Worm (Caenorhabditis elegans): Measurements from ENCODE around the gene npax-2.

Gene npax-2

ce11 chrX:2150006-2150405 is at the start of gene npax-2:
npax-2 (minus strand) TSS chrX:2150106.
- TF ChIP-seq hpl-2 (GFP tag; optimal IDR thresholded peaks at IDR 0.05) (no peak), ceh-8 (GFP tag; optimal IDR thresholded peaks at IDR 0.05) (no peak)

ce11 chrX:2199140-2199539 is 49.2 kb upstream of the npax-2 start, which contains the start of gene T24C12.1:
T24C12.1 (plus strand) TSS chrX:2199440.
- TF ChIP-seq ceh-88 (GFP tag; IDR thresholded peaks at IDR 0.05) (no peak), zag-1 (tag; optimal IDR thresholded peaks at IDR 0.05) (no peak), skn-1 (tag; optimal IDR thresholded peaks at IDR 0.05) (no peak), rnt-1 (tag; optimal IDR thresholded peaks at IDR 0.05) (no peak), pqm-1 (tag; optimal IDR thresholded peaks at IDR 0.05) (no peak), lin-13 (GFP tag; optimal IDR thresholded peaks at IDR 0.05) (no peak), tbx-2 (tag; optimal IDR thresholded peaks at IDR 0.05) (no peak), unc-62 (GFP tag; optimal IDR thresholded peaks at IDR 0.05) (no peak), egl-13 (tag; optimal IDR thresholded peaks at IDR 0.05) (no peak), C34B4.2 (tag; optimal IDR thresholded peaks at IDR 0.05) (no peak), dpl-1 (GFP tag; optimal IDR thresholded peaks at IDR 0.05) (no peak), fkh-4 (tag; optimal IDR thresholded peaks at IDR 0.05; ENCODE audit: borderline replicate concordance) (no peak), nhr-84 (tag; optimal IDR thresholded peaks at IDR 0.05) (no peak)

- TF ChIP-seq efl-1 (optimal IDR thresholded peaks at IDR 0.05), result no peak
- TF ChIP-seq efl-1 (GFP tag; optimal IDR thresholded peaks at IDR 0.05 in 1 of 2), result peak in 1 of 2 experiments; percentile 91
- no peak for TF ChIP-seq unc-130 (tag; optimal IDR thresholded peaks at IDR 0.05)
These were observed 47.5 kb upstream of the npax-2 start for ce11 chrX:2197444-2197843.

- TF ChIP-seq fkh-8 (tag; optimal IDR thresholded peaks at IDR 0.05) (no peak), sup-37 (GFP tag; optimal IDR thresholded peaks at IDR 0.05) (no peak), fkh-10 (GFP tag; optimal IDR thresholded peaks at IDR 0.05) (peak; percentile 77), lin-14 (GFP tag; optimal IDR thresholded peaks at IDR 0.05) (peak; percentile 25), efl-1 (optimal IDR thresholded peaks at IDR 0.05) (no peak), efl-1 (GFP tag; optimal IDR thresholded peaks at IDR 0.05 in 1 of 2) (peak in 1 of 2 experiments; percentile 76), unc-86 (tag; optimal IDR thresholded peaks at IDR 0.05) (no peak), unc-62 (GFP tag; optimal IDR thresholded peaks at IDR 0.05) (no peak), nhr-20 (tag; optimal IDR thresholded peaks at IDR 0.05) (no peak), ceh-82 (tag; optimal IDR thresholded peaks at IDR 0.05) (no peak), mdl-1 (tag; optimal IDR thresholded peaks at IDR 0.05) (no peak)
These were observed 42.1 kb upstream of the npax-2 start, which contains the start of gene gap-1 for ce11 chrX:2191925-2192554. gap-1 (plus strand) TSS chrX:2192504.

- TF ChIP-seq ces-1 (GFP tag; optimal IDR thresholded peaks at IDR 0.05) (no peak), fkh-4 (tag; optimal IDR thresholded peaks at IDR 0.05; ENCODE audit: borderline replicate concordance) (peak; percentile 25), efl-1 (optimal IDR thresholded peaks at IDR 0.05) (no peak), efl-1 (GFP tag; optimal IDR thresholded peaks at IDR 0.05 in 1 of 2) (peak in 1 of 2 experiments; percentile 85), rnt-1 (tag; optimal IDR thresholded peaks at IDR 0.05) (no peak), dsc-1 (tag; optimal IDR thresholded peaks at IDR 0.05) (peak; percentile 64), nhr-47 (tag; optimal IDR thresholded peaks at IDR 0.05) (no peak)
These were observed 40.8 kb upstream of the npax-2 start for ce11 chrX:2190740-2191139.

- TF ChIP-seq fkh-10 (GFP tag; optimal IDR thresholded peaks at IDR 0.05), result no peak
- peak; percentile 6 for TF ChIP-seq nhr-71 (tag; optimal IDR thresholded peaks at IDR 0.05)
- TF ChIP-seq nhr-76 (tag; optimal IDR thresholded peaks at IDR 0.05), result no peak
- TF ChIP-seq mab-9 (GFP tag; IDR thresholded peaks at IDR 0.05), result no peak
- peak; percentile 48 for TF ChIP-seq rnt-1 (tag; optimal IDR thresholded peaks at IDR 0.05)
- peak; percentile 63 for TF ChIP-seq lin-14 (GFP tag; optimal IDR thresholded peaks at IDR 0.05)
- TF ChIP-seq isw-1 (GFP tag; IDR thresholded peaks at IDR 0.05), result no peak
- no peak for TF ChIP-seq nhr-85 (tag)
These were observed 39.0 kb upstream of the npax-2 start for ce11 chrX:2188885-2189284.

Measured in whole organism, L1 larva.